Fruit fly (Drosophila melanogaster) whole organism, embryonic: Measurements from ENCODE around the gene mask.

Source experiments
- Aef1 ChIP-seq: fragments of 200-800 bp; sonication (Bioruptor generic); IDR thresholded peaks from 3 replicates; pipeline ENCODE4 v1.3.6; 2022; ENCODE audit warnings: missing biosample characterization, missing genetic modification characterization
- Antp ChIP-seq: fragments of 200-800 bp; sonication (Bioruptor generic); optimal IDR thresholded peaks from 3 replicates; lab custom pipeline; 2016; ENCODE audit warnings: missing biosample characterization, missing genetic modification characterization
- CG11085 ChIP-seq: fragments of 200-800 bp; sonication (Bioruptor generic); IDR thresholded peaks from 2 replicates; pipeline ENCODE4 v1.3.6; 2022; ENCODE audit warnings: missing biosample characterization, missing genetic modification characterization
- CG11093 ChIP-seq: fragments of 200-800 bp; sonication (Bioruptor generic); IDR thresholded peaks from 3 replicates; pipeline ENCODE4 v1.3.6; 2022; ENCODE audit warnings: missing biosample characterization, missing genetic modification characterization
- CG12104 ChIP-seq: fragments of 200-800 bp; sonication (Bioruptor generic); optimal IDR thresholded peaks from 3 replicates; lab custom pipeline; 2016; ENCODE audit warnings: missing biosample characterization, missing genetic modification characterization
- CG12219 ChIP-seq: fragments of 200-800 bp; sonication (Bioruptor generic); optimal IDR thresholded peaks from 3 replicates; lab custom pipeline; 2018; ENCODE audit warnings: missing biosample characterization, mild to moderate bottlenecking, missing genetic modification characterization
- CG1233 ChIP-seq: fragments of 200-800 bp; sonication (Bioruptor generic); optimal IDR thresholded peaks from 4 replicates; lab custom pipeline; 2018; ENCODE audit warnings: missing biosample characterization, mild to moderate bottlenecking, missing genetic modification characterization
- CG12769 ChIP-seq: fragments of 200-800 bp; sonication (Bioruptor generic); optimal IDR thresholded peaks from 2 replicates; lab custom pipeline; 2019; ENCODE audit warnings: missing biosample characterization, mild to moderate bottlenecking, missing genetic modification characterization, moderate library complexity
- CG13624 ChIP-seq: fragments of 200-800 bp; sonication (Bioruptor generic); optimal IDR thresholded peaks from 2 replicates; lab custom pipeline; 2016; ENCODE audit warnings: missing biosample characterization, missing genetic modification characterization
- CG14710 ChIP-seq: fragments of 200-800 bp; sonication (Bioruptor generic); optimal IDR thresholded peaks from 3 replicates; lab custom pipeline; 2019; ENCODE audit warnings: missing biosample characterization, mild to moderate bottlenecking, missing genetic modification characterization, moderate library complexity
- CG15514 ChIP-seq: fragments of 200-800 bp; sonication (Bioruptor generic); optimal IDR thresholded peaks from 3 replicates; lab custom pipeline; 2017; ENCODE audit warnings: missing biosample characterization, missing genetic modification characterization, mild to moderate bottlenecking, moderate library complexity, missing genetic modification reagents
- CG17802 ChIP-seq: fragments of 200-800 bp; sonication (Bioruptor generic); optimal IDR thresholded peaks from 2 replicates; lab custom pipeline; 2018; ENCODE audit warnings: missing biosample characterization, mild to moderate bottlenecking, missing genetic modification characterization, moderate library complexity
- CG17912 ChIP-seq: fragments of 200-800 bp; sonication (Bioruptor generic); optimal IDR thresholded peaks from 2 replicates; lab custom pipeline; 2018; ENCODE audit warnings: missing biosample characterization, mild to moderate bottlenecking, missing genetic modification characterization
- CG18262 ChIP-seq: fragments of 200-800 bp; optimal IDR thresholded peaks from 3 replicates; lab custom pipeline; 2019; ENCODE audit warnings: missing biosample characterization, mild to moderate bottlenecking, missing genetic modification characterization, moderate library complexity
- CG2678 ChIP-seq: fragments of 200-800 bp; sonication (Bioruptor generic); optimal IDR thresholded peaks from 3 replicates; lab custom pipeline; 2019; ENCODE audit warnings: missing biosample characterization, mild to moderate bottlenecking, missing genetic modification characterization, moderate library complexity
- CG31224 ChIP-seq: fragments of 200-800 bp; sonication (Bioruptor generic); IDR thresholded peaks from 2 replicates; pipeline ENCODE4 v1.3.6; 2022; ENCODE audit warnings: missing biosample characterization, missing genetic modification characterization
- CG31365 ChIP-seq: fragments of 200-800 bp; sonication (Bioruptor generic); optimal IDR thresholded peaks from 2 replicates; lab custom pipeline; 2018; ENCODE audit warnings: missing biosample characterization, mild to moderate bottlenecking, missing genetic modification characterization
- CG31441 ChIP-seq: fragments of 200-800 bp; sonication (Bioruptor generic); IDR thresholded peaks from 2 replicates; pipeline ENCODE4 v1.3.6; 2022; ENCODE audit warnings: missing biosample characterization, missing genetic modification characterization
- CG3407 ChIP-seq: fragments of 200-800 bp; sonication (Bioruptor generic); optimal IDR thresholded peaks from 2 replicates; lab custom pipeline; 2018; ENCODE audit warnings: missing biosample characterization, mild to moderate bottlenecking, missing genetic modification characterization
- CG4360 ChIP-seq: fragments of 200-800 bp; sonication (Bioruptor generic); IDR thresholded peaks from 2 replicates; pipeline ENCODE4 v1.3.6; 2022; ENCODE audit warnings: missing biosample characterization, missing genetic modification characterization
- CG6254 ChIP-seq: fragments of 200-800 bp; sonication (Bioruptor generic); optimal IDR thresholded peaks from 3 replicates; lab custom pipeline; 2017; ENCODE audit warnings: mild to moderate bottlenecking, missing biosample characterization, missing genetic modification reagents, missing genetic modification characterization
- CG6854 ChIP-seq: fragments of 200-800 bp; sonication (Bioruptor generic); optimal IDR thresholded peaks from 3 replicates; lab custom pipeline; 2017; ENCODE audit warnings: missing biosample characterization, mild to moderate bottlenecking, missing genetic modification characterization
- CG8388 ChIP-seq: fragments of 200-800 bp; sonication (Bioruptor generic); optimal IDR thresholded peaks from 2 replicates; lab custom pipeline; 2019; ENCODE audit warnings: missing biosample characterization, mild to moderate bottlenecking, missing genetic modification characterization, moderate library complexity
- CG9727 ChIP-seq: fragments of 200-800 bp; sonication (Bioruptor generic); optimal IDR thresholded peaks from 3 replicates; lab custom pipeline; 2017; ENCODE audit warnings: missing biosample characterization, mild to moderate bottlenecking, missing genetic modification characterization
- D19A ChIP-seq: fragments of 200-800 bp; optimal IDR thresholded peaks from 3 replicates; lab custom pipeline; 2019; ENCODE audit warnings: missing biosample characterization, mild to moderate bottlenecking, missing genetic modification characterization, moderate library complexity
- Dll ChIP-seq: fragments of 200-800 bp; sonication (Bioruptor generic); IDR thresholded peaks from 4 replicates; pipeline ENCODE4 v1.3.6; 2022; ENCODE audit warnings: missing biosample characterization, missing genetic modification characterization; ENCODE audit not compliant: partially characterized antibody
- Dref ChIP-seq: fragments of 200-800 bp; sonication (Bioruptor generic); IDR thresholded peaks from 2 replicates; pipeline ENCODE4 v1.3.6; 2022; ENCODE audit warnings: missing biosample characterization, missing genetic modification characterization
- Gsc ChIP-seq: fragments of 200-800 bp; sonication (Bioruptor generic); IDR thresholded peaks from 2 replicates; pipeline ENCODE4 v1.3.6; 2022; ENCODE audit warnings: missing biosample characterization, missing genetic modification characterization
- Hsf ChIP-seq: fragments of 200-800 bp; sonication (Bioruptor generic); optimal IDR thresholded peaks from 3 replicates; lab custom pipeline; 2016; ENCODE audit warnings: missing biosample characterization, missing genetic modification characterization
- Neu2 ChIP-seq: fragments of 200-800 bp; sonication (Bioruptor generic); optimal IDR thresholded peaks from 3 replicates; lab custom pipeline; 2016; ENCODE audit warnings: missing biosample characterization, missing genetic modification characterization, borderline replicate concordance
- Rx ChIP-seq: fragments of 200-800 bp; sonication (Bioruptor generic); IDR thresholded peaks from 2 replicates; pipeline ENCODE4 v1.3.6; 2022; ENCODE audit warnings: missing biosample characterization, missing genetic modification characterization
- Sry-β ChIP-seq: fragments of 200-800 bp; sonication (Bioruptor generic); optimal IDR thresholded peaks from 2 replicates; lab custom pipeline; 2018; ENCODE audit warnings: missing biosample characterization, mild to moderate bottlenecking, missing genetic modification characterization, moderate library complexity
- Ssrp ChIP-seq: fragments of 200-800 bp; sonication (Bioruptor generic); optimal IDR thresholded peaks from 2 replicates; lab custom pipeline; 2018; ENCODE audit warnings: missing biosample characterization, mild to moderate bottlenecking, missing genetic modification characterization, moderate library complexity
- TFAM ChIP-seq: fragments of 200-800 bp; sonication (Bioruptor generic); optimal IDR thresholded peaks from 2 replicates; lab custom pipeline; 2017; ENCODE audit warnings: missing biosample characterization, missing genetic modification characterization, inconsistent platforms
- bsh ChIP-seq, 2 experiments: fragments of 200-800 bp; sonication (Bioruptor generic); optimal IDR thresholded peaks; 2 replicates each; lab custom pipeline; 2017 to 2018; ENCODE audit warnings: mild to moderate bottlenecking in 2 of 2, missing biosample characterization in 2 of 2, missing genetic modification characterization in 2 of 2, moderate library complexity in 1 of 2
- btn ChIP-seq: fragments of 200-800 bp; sonication (Bioruptor generic); optimal IDR thresholded peaks from 2 replicates; lab custom pipeline; 2016; ENCODE audit warnings: missing biosample characterization, missing genetic modification characterization
- dati ChIP-seq: fragments of 200-800 bp; sonication (Bioruptor generic); IDR thresholded peaks from 2 replicates; pipeline ENCODE4 v1.3.6; 2022; ENCODE audit warnings: missing biosample characterization, missing genetic modification characterization
- eyg ChIP-seq: fragments of 200-800 bp; sonication (Bioruptor generic); optimal IDR thresholded peaks from 3 replicates; lab custom pipeline; 2016; ENCODE audit warnings: missing biosample characterization, missing genetic modification characterization
- gsb-n ChIP-seq: fragments of 200-800 bp; sonication (Bioruptor generic); optimal IDR thresholded peaks from 3 replicates; lab custom pipeline; 2018; ENCODE audit warnings: missing biosample characterization, mild to moderate bottlenecking, missing genetic modification characterization
- lmd ChIP-seq: fragments of 200-800 bp; sonication (Bioruptor generic); IDR thresholded peaks from 2 replicates; pipeline ENCODE4 v1.3.6; 2022; ENCODE audit warnings: missing biosample characterization, missing genetic modification characterization
- oc ChIP-seq: fragments of 200-800 bp; sonication (Bioruptor generic); optimal IDR thresholded peaks from 2 replicates; lab custom pipeline; 2018; ENCODE audit warnings: missing biosample characterization, mild to moderate bottlenecking, missing genetic modification characterization, moderate library complexity
- pfk ChIP-seq: fragments of 200-800 bp; sonication (Bioruptor generic); optimal IDR thresholded peaks from 2 replicates; lab custom pipeline; 2018; ENCODE audit warnings: missing biosample characterization, mild to moderate bottlenecking, missing genetic modification characterization, moderate library complexity
- phol ChIP-seq: fragments of 200-800 bp; sonication (Bioruptor generic); optimal IDR thresholded peaks from 3 replicates; lab custom pipeline; 2018; ENCODE audit warnings: missing biosample characterization, mild to moderate bottlenecking, missing genetic modification characterization, moderate library complexity
- pzg ChIP-seq: fragments of 200-800 bp; sonication (Bioruptor generic); optimal IDR thresholded peaks from 3 replicates; lab custom pipeline; 2018; ENCODE audit warnings: missing biosample characterization, mild to moderate bottlenecking, missing genetic modification characterization, moderate library complexity
- sc ChIP-seq, 3 experiments: fragments of >200 bp in 2 of 3; fragments of 200-800 bp in 1 of 3; sonication (Bioruptor generic) in 1 of 3; optimal IDR thresholded peaks; 2 replicates in 2 of 3; 3 replicates in 1 of 3; lab custom pipeline; 2017; ENCODE audit warnings: mild to moderate bottlenecking in 1 of 3, missing biosample characterization in 1 of 3, missing genetic modification characterization in 1 of 3, missing genetic modification reagents in 1 of 3
- sob ChIP-seq: fragments of 200-800 bp; sonication (Bioruptor generic); IDR thresholded peaks from 2 replicates; pipeline ENCODE4 v1.3.6; 2022; ENCODE audit warnings: missing biosample characterization, missing genetic modification characterization
- toy ChIP-seq: fragments of 200-800 bp; sonication (Bioruptor generic); IDR thresholded peaks from 2 replicates; pipeline ENCODE4 v1.3.6; 2022; ENCODE audit warnings: missing biosample characterization, missing genetic modification characterization
- trem ChIP-seq: fragments of 200-800 bp; optimal IDR thresholded peaks from 3 replicates; lab custom pipeline; 2019; ENCODE audit warnings: missing biosample characterization, mild to moderate bottlenecking, missing genetic modification characterization, moderate library complexity
- unpg ChIP-seq: fragments of 200-800 bp; sonication (Bioruptor generic); optimal IDR thresholded peaks from 3 replicates; lab custom pipeline; 2018; ENCODE audit warnings: missing biosample characterization, mild to moderate bottlenecking, missing genetic modification characterization, moderate library complexity
- wek ChIP-seq: fragments of 200-800 bp; sonication (Bioruptor generic); optimal IDR thresholded peaks from 3 replicates; lab custom pipeline; 2018; ENCODE audit warnings: missing biosample characterization, mild to moderate bottlenecking, missing genetic modification characterization, moderate library complexity

Gene mask

DNA sequence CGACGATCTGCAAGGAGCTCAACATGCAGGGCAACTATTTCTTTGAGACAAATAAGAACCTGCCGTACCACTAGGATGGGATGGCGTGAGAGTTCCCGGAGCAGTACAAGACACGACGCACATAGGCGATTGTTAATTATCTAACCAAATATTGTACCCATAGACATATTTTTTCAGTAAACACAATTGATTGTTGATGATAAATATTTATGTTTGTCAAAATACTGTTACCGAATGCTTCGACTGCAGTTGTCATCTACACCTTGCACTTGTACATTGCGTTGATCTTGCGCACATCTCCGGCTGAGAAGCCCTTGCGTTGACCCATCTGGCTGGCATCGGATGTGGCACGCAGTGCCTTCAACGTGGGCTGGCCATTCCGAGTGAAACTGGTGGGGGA lies 62.8 kb downstream of the mask start (continued):
- TF ChIP-seq trem (tag; lab: Kevin White, UChicago) (peak; percentile 50), sc (optimal IDR thresholded peaks at IDR 0.05; lab: Kevin White, UChicago) (no peak), sc (GFP tag; optimal IDR thresholded peaks at IDR 0.05; lab: Kevin White, UChicago) (peak; percentile 10), CG12769 (tag; lab: Kevin White, UChicago) (no peak), CG12104 (GFP tag; lab: Kevin White, UChicago) (no peak), CG17912 (GFP tag; lab: Kevin White, UChicago) (no peak), eyg (GFP tag; lab: Kevin White, UChicago) (no peak), Rx (GFP tag; lab: Robert Waterston, UW) (no peak), Sry-β (GFP tag; lab: Kevin White, UChicago) (peak; percentile 35), Dll (GFP tag; lab: Robert Waterston, UW) (no peak), CG3407 (peak; percentile 57), CG6854 (GFP tag; lab: Kevin White, UChicago) (no peak), CG4360 (GFP tag; lab: Robert Waterston, UW) (no peak), CG31365 (tag; lab: Kevin White, UChicago) (peak; percentile 48), CG2678 (tag; lab: Kevin White, UChicago) (peak; percentile 60), CG11085 (GFP tag; lab: Robert Waterston, UW) (no peak), CG13624 (no peak), CG31224 (GFP tag; lab: Robert Waterston, UW) (no peak), D19A (tag; lab: Kevin White, UChicago) (peak; percentile 8), wek (GFP tag; lab: Kevin White, UChicago) (peak; percentile 61), Hsf (no peak), TFAM (GFP tag; lab: Kevin White, UChicago) (no peak), CG18262 (tag; lab: Kevin White, UChicago) (peak; percentile 50), Antp (GFP tag; lab: Kevin White, UChicago) (no peak), sob (GFP tag; lab: Robert Waterston, UW) (no peak), CG6254 (peak; percentile 48), CG14710 (tag; lab: Kevin White, UChicago) (peak; percentile 71), Ssrp (tag; lab: Kevin White, UChicago) (no peak), Aef1 (GFP tag; lab: Robert Waterston, UW) (no peak), Dref (GFP tag; lab: Robert Waterston, UW) (no peak), CG1233 (GFP tag; lab: Kevin White, UChicago) (peak; percentile 46), unpg (GFP tag; lab: Kevin White, UChicago) (peak; percentile 50), pzg (no peak), bsh (GFP tag; optimal IDR thresholded peaks at IDR 0.05; lab: Kevin White, UChicago) (peak in 1 of 2 experiments; percentile 84), CG15514 (GFP tag; lab: Kevin White, UChicago) (no peak), CG9727 (GFP tag; lab: Kevin White, UChicago) (peak; percentile 8), phol (tag; lab: Kevin White, UChicago) (no peak), lmd (GFP tag; lab: Robert Waterston, UW) (no peak), toy (GFP tag; lab: Robert Waterston, UW) (no peak), oc (tag; lab: Kevin White, UChicago) (peak; percentile 23), btn (GFP tag; lab: Kevin White, UChicago) (no peak), gsb-n (tag; lab: Kevin White, UChicago) (peak; percentile 48), dati (GFP tag; lab: Robert Waterston, UW) (no peak), CG8388 (GFP tag; lab: Kevin White, UChicago) (peak; percentile 14), pfk (no peak), CG17802 (tag; lab: Kevin White, UChicago) (no peak), CG12219 (GFP tag; lab: Kevin White, UChicago) (peak; percentile 24), Neu2 (GFP tag; lab: Kevin White, UChicago) (no peak), Gsc (GFP tag; lab: Robert Waterston, UW) (no peak), CG31441 (peak; percentile 58; the same call in 1 of the 2 replicates), CG11093 (GFP tag; lab: Robert Waterston, UW) (no peak)
